Worm (Caenorhabditis elegans): ENCODE measurements around the gene puf-8.

Gene puf-8

ce11 chrII:7326199-7326598 is 28.2 kb upstream of the puf-8 start:
- TF ChIP-seq flt-1 (GFP tag; IDR thresholded peaks at IDR 0.05) = no peak
- no peak for TF ChIP-seq med-1 (GFP tag; optimal IDR thresholded peaks at IDR 0.05; ENCODE audit: insufficient read depth)
- no peak for TF ChIP-seq ref-1 (GFP tag; conservative IDR thresholded peaks at IDR 0.05)
- no peak for TF ChIP-seq ztf-23 (GFP tag; IDR thresholded peaks at IDR 0.05)
- no peak for TF ChIP-seq ztf-29 (GFP tag; IDR thresholded peaks at IDR 0.05)
- no peak for TF ChIP-seq cog-1 (tag; optimal IDR thresholded peaks at IDR 0.05)
- TF ChIP-seq tab-1 (GFP tag; IDR thresholded peaks at IDR 0.05) = no peak
- no peak for TF ChIP-seq klf-2 (GFP tag; conservative IDR thresholded peaks at IDR 0.05)
- no peak for TF ChIP-seq T22C8.4 (GFP tag; IDR thresholded peaks at IDR 0.05)

- TF ChIP-seq klf-2 (GFP tag; conservative IDR thresholded peaks at IDR 0.05) = no peak
- no peak for TF ChIP-seq T22C8.4 (GFP tag; IDR thresholded peaks at IDR 0.05)
- no peak for TF ChIP-seq flt-1 (GFP tag; IDR thresholded peaks at IDR 0.05)
- TF ChIP-seq cog-1 (tag; optimal IDR thresholded peaks at IDR 0.05) = no peak
- TF ChIP-seq med-1 (GFP tag; optimal IDR thresholded peaks at IDR 0.05; ENCODE audit: insufficient read depth) = no peak
- no peak for TF ChIP-seq tab-1 (GFP tag; IDR thresholded peaks at IDR 0.05)
- no peak for TF ChIP-seq ztf-29 (GFP tag; IDR thresholded peaks at IDR 0.05)
- TF ChIP-seq ztf-23 (GFP tag; IDR thresholded peaks at IDR 0.05) = no peak
- no peak for TF ChIP-seq ref-1 (GFP tag; conservative IDR thresholded peaks at IDR 0.05)
Measured at ce11 chrII:7325063-7325480, 27.0 kb upstream of the puf-8 start.

ce11 chrII:7323925-7324324 is 25.9 kb upstream of the puf-8 start, which contains the start of gene F21D12.3:
F21D12.3 (minus strand) TSS chrII:7324025.
- TF ChIP-seq tab-1 (GFP tag; IDR thresholded peaks at IDR 0.05) (no peak), T22C8.4 (GFP tag; IDR thresholded peaks at IDR 0.05) (no peak), med-1 (GFP tag; optimal IDR thresholded peaks at IDR 0.05; ENCODE audit: insufficient read depth) (no peak), ref-1 (GFP tag; conservative IDR thresholded peaks at IDR 0.05) (no peak), cog-1 (tag; optimal IDR thresholded peaks at IDR 0.05) (no peak), flt-1 (GFP tag; IDR thresholded peaks at IDR 0.05) (no peak), klf-2 (GFP tag; conservative IDR thresholded peaks at IDR 0.05) (no peak), ztf-23 (GFP tag; IDR thresholded peaks at IDR 0.05) (no peak), ztf-29 (GFP tag; IDR thresholded peaks at IDR 0.05) (no peak)

DNA sequence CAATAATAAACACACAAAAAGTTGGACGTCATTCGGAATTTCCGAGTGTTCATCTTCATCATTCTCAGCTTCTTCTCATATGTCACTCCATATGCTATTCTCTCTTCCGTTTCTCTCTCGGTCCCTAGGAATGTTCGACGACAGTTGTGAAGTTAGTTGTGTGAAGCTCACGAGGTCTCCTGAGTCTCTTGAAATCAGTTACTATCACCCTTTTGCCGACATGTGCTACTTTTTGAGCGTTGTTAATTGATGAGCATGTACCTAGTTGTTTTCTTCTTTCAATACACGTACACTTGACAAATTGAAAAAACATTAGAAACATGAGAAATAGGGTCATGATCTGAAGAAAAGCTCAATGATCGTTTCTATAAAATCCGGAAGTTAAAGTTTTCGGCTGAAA is 25.3 kb upstream of the puf-8 start:
- TF ChIP-seq ref-1 (GFP tag; conservative IDR thresholded peaks at IDR 0.05) = no peak
- no peak for TF ChIP-seq ztf-29 (GFP tag; IDR thresholded peaks at IDR 0.05)
- no peak for TF ChIP-seq tab-1 (GFP tag; IDR thresholded peaks at IDR 0.05)
- no peak for TF ChIP-seq T22C8.4 (GFP tag; IDR thresholded peaks at IDR 0.05)
- TF ChIP-seq ztf-23 (GFP tag; IDR thresholded peaks at IDR 0.05) = no peak
- no peak for TF ChIP-seq med-1 (GFP tag; optimal IDR thresholded peaks at IDR 0.05; ENCODE audit: insufficient read depth)
- TF ChIP-seq klf-2 (GFP tag; conservative IDR thresholded peaks at IDR 0.05) = no peak
- TF ChIP-seq flt-1 (GFP tag; IDR thresholded peaks at IDR 0.05) = no peak
- TF ChIP-seq cog-1 (tag; optimal IDR thresholded peaks at IDR 0.05) = no peak

DNA sequence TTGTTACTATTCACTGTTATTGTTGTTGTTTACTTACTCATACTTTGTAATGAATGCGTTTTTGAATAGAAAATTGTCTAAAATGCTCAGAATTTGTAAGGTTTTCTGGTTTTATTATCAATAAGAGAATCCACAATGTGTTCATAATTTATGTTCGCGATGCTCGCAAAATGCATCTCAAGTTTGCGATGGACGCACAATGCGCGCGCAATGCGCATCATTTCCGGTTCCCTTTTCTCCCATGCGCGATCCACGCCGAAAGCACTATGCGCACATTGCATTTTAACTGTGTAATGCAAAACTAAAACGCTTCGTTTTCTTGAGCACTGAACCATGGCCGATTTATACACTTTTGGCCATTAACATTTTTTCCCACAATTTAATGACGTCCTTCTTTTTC is 21.4 kb upstream of the puf-8 start:
- TF ChIP-seq ztf-29 (GFP tag; IDR thresholded peaks at IDR 0.05) = no peak
- TF ChIP-seq klf-2 (GFP tag; conservative IDR thresholded peaks at IDR 0.05) = no peak
- TF ChIP-seq cog-1 (tag; optimal IDR thresholded peaks at IDR 0.05) = no peak
- TF ChIP-seq flt-1 (GFP tag; IDR thresholded peaks at IDR 0.05) = no peak
- no peak for TF ChIP-seq tab-1 (GFP tag; IDR thresholded peaks at IDR 0.05)
- TF ChIP-seq ref-1 (GFP tag; conservative IDR thresholded peaks at IDR 0.05) = no peak
- no peak for TF ChIP-seq med-1 (GFP tag; optimal IDR thresholded peaks at IDR 0.05; ENCODE audit: insufficient read depth)
- no peak for TF ChIP-seq T22C8.4 (GFP tag; IDR thresholded peaks at IDR 0.05)
- no peak for TF ChIP-seq ztf-23 (GFP tag; IDR thresholded peaks at IDR 0.05)

DNA sequence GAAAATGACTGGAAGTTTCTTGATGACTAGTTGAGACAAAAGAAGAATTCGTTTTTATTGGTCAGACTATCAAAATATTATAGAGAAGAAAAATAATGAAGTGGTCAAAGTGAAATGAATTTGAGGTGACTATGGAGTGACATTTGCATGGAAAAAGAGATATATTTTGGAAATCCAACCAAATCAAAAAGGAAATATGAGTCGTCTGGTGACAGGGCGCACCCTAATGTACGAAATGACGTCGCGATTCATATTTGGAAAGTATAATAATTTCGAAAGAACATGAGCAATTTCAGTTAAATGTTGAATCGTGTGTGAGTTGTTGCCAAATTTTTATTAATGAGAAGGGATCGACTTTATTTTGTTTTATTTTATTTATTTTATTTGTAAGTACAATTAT is 19.4 kb upstream of the puf-8 start, which contains the start of gene F21D12.2:
TSS of gene F21D12.2 (plus strand) at position 301 of the 400 bp plus-strand sequence.
- TF ChIP-seq klf-2 (GFP tag; conservative IDR thresholded peaks at IDR 0.05) (no peak), cog-1 (tag; optimal IDR thresholded peaks at IDR 0.05) (no peak), ref-1 (GFP tag; conservative IDR thresholded peaks at IDR 0.05) (no peak), ztf-23 (GFP tag; IDR thresholded peaks at IDR 0.05) (no peak), T22C8.4 (GFP tag; IDR thresholded peaks at IDR 0.05) (no peak), med-1 (GFP tag; optimal IDR thresholded peaks at IDR 0.05; ENCODE audit: insufficient read depth) (no peak), tab-1 (GFP tag; IDR thresholded peaks at IDR 0.05) (no peak), flt-1 (GFP tag; IDR thresholded peaks at IDR 0.05) (no peak), ztf-29 (GFP tag; IDR thresholded peaks at IDR 0.05) (no peak)

DNA sequence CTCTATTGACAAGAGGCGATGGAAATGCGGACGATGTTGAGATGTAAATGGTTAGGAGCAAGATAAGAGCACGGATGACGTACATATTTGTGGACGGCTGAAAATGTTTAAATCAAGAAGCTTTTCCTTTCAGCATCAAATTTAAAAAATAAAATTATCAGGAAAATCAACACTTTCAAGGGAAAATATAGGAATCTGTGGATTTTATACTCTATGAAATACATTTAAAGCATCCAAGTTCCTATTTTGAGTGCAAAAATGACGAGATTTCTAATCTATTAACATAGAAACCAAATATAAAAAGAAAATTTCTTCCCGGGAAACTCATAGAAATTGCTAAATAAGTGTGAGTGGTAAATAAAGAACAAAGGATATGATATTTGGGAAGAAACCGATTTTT is 16.0 kb upstream of the puf-8 start, which contains the start of gene F45E12.6:
TSS of gene F45E12.6 (minus strand) at position 101 of the 400 bp plus-strand sequence.
- no peak for TF ChIP-seq cog-1 (tag; optimal IDR thresholded peaks at IDR 0.05)
- no peak for TF ChIP-seq tab-1 (GFP tag; IDR thresholded peaks at IDR 0.05)
- TF ChIP-seq T22C8.4 (GFP tag; IDR thresholded peaks at IDR 0.05) = no peak
- TF ChIP-seq ztf-29 (GFP tag; IDR thresholded peaks at IDR 0.05) = no peak
- no peak for TF ChIP-seq ref-1 (GFP tag; conservative IDR thresholded peaks at IDR 0.05)
- no peak for TF ChIP-seq klf-2 (GFP tag; conservative IDR thresholded peaks at IDR 0.05)
- no peak for TF ChIP-seq med-1 (GFP tag; optimal IDR thresholded peaks at IDR 0.05; ENCODE audit: insufficient read depth)
- TF ChIP-seq flt-1 (GFP tag; IDR thresholded peaks at IDR 0.05) = no peak
- no peak for TF ChIP-seq ztf-23 (GFP tag; IDR thresholded peaks at IDR 0.05)

ce11 chrII:7310023-7310422 is 12.0 kb upstream of the puf-8 start, which contains the start of the genes F45E12.5 and cnep-1:
F45E12.5 (minus strand) TSS chrII:7310115.
cnep-1 (plus strand) TSS chrII:7310348.
- TF ChIP-seq tab-1 (GFP tag; IDR thresholded peaks at IDR 0.05) = no peak
- TF ChIP-seq med-1 (GFP tag; optimal IDR thresholded peaks at IDR 0.05; ENCODE audit: insufficient read depth) = no peak
- no peak for TF ChIP-seq flt-1 (GFP tag; IDR thresholded peaks at IDR 0.05)
- no peak for TF ChIP-seq klf-2 (GFP tag; conservative IDR thresholded peaks at IDR 0.05)
- no peak for TF ChIP-seq ztf-23 (GFP tag; IDR thresholded peaks at IDR 0.05)
- no peak for TF ChIP-seq cog-1 (tag; optimal IDR thresholded peaks at IDR 0.05)
- no peak for TF ChIP-seq T22C8.4 (GFP tag; IDR thresholded peaks at IDR 0.05)
- TF ChIP-seq ztf-29 (GFP tag; IDR thresholded peaks at IDR 0.05) = no peak

DNA sequence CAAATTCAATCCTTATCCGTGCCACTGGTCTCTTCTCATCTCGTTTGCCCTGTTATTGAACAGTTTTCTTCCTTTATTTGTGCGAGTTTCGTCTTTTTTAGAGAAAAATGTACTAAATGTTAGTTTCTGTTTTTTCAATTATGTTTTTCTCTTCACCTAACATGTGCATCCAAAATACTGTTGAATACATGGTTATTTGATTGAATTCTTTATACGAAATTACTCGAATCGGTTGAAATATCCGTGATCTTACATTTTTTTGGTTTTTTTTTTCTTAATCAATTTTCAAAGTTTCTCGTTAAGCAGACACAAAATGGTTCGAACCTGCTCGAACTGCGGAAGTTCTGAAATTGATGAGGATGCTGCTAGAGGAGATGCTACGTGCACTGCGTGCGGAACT is 7.5 kb upstream of the puf-8 start, which contains the start of gene brf-1:
TSS of gene brf-1 (plus strand) at position 301 of the 400 bp plus-strand sequence.
- TF ChIP-seq T22C8.4 (GFP tag; IDR thresholded peaks at IDR 0.05) (no peak), ztf-23 (GFP tag; IDR thresholded peaks at IDR 0.05) (no peak), ref-1 (GFP tag; conservative IDR thresholded peaks at IDR 0.05) (no peak), klf-2 (GFP tag; conservative IDR thresholded peaks at IDR 0.05) (no peak), med-1 (GFP tag; optimal IDR thresholded peaks at IDR 0.05; ENCODE audit: insufficient read depth) (no peak), flt-1 (GFP tag; IDR thresholded peaks at IDR 0.05) (no peak), cog-1 (tag; optimal IDR thresholded peaks at IDR 0.05) (no peak), tab-1 (GFP tag; IDR thresholded peaks at IDR 0.05) (no peak), ztf-29 (GFP tag; IDR thresholded peaks at IDR 0.05) (no peak)

Data from whole organism, midembryonic.